Worm (Caenorhabditis elegans) whole organism, late embryonic: Measurements from ENCODE around the gene Y53F4B.20.

Experiments used
- C08G9.2 ChIP-seq: sonication (generic microtip); optimal IDR thresholded peaks from 2 replicates; lab custom pipeline; 2016; ENCODE audit warnings: mild to moderate bottlenecking, missing genetic modification characterization, moderate library complexity, missing compliant biosample characterization
- F13H6.1 ChIP-seq: sonication (generic microtip); optimal IDR thresholded peaks from 2 replicates; lab custom pipeline; 2016; ENCODE audit warnings: missing genetic modification characterization, missing compliant biosample characterization
- T23F11.4 ChIP-seq: fragments of 200-800 bp; sonication (Bioruptor generic); optimal IDR thresholded peaks from 2 replicates; lab custom pipeline; 2018; ENCODE audit warnings: mild to moderate bottlenecking, missing genetic modification characterization, missing compliant biosample characterization
- ceh-14 ChIP-seq: sonication (generic microtip); optimal IDR thresholded peaks from 2 replicates; lab custom pipeline; 2016; ENCODE audit warnings: missing genotype, missing genetic modification characterization, missing compliant biosample characterization
- ceh-18 ChIP-seq: sonication (generic microtip); optimal IDR thresholded peaks from 2 replicates; lab custom pipeline; 2016; ENCODE audit warnings: missing genetic modification characterization, missing compliant biosample characterization
- ceh-2 ChIP-seq: sonication (generic microtip); optimal IDR thresholded peaks from 2 replicates; lab custom pipeline; 2016; ENCODE audit warnings: missing genotype, missing genetic modification characterization, missing compliant biosample characterization
- ceh-22 ChIP-seq: sonication (generic microtip); optimal IDR thresholded peaks from 2 replicates; lab custom pipeline; 2017; ENCODE audit warnings: missing biosample characterization, missing genetic modification characterization
- ceh-31 ChIP-seq: sonication (generic microtip); optimal IDR thresholded peaks from 2 replicates; lab custom pipeline; 2016; ENCODE audit warnings: missing genetic modification characterization, missing compliant biosample characterization
- dmd-4 ChIP-seq: sonication (generic microtip); optimal IDR thresholded peaks from 2 replicates; lab custom pipeline; 2016; ENCODE audit warnings: borderline replicate concordance, missing genetic modification characterization, missing compliant biosample characterization
- eyg-1 ChIP-seq: sonication (generic microtip); optimal IDR thresholded peaks from 2 replicates; lab custom pipeline; 2016; ENCODE audit warnings: missing genotype, missing genetic modification characterization, missing compliant biosample characterization
- fax-1 ChIP-seq: sonication (generic microtip); optimal IDR thresholded peaks from 2 replicates; lab custom pipeline; 2016; ENCODE audit warnings: missing genotype, missing genetic modification characterization, missing compliant biosample characterization
- fkh-10 ChIP-seq: fragments of 150-350 bp; optimal IDR thresholded peaks from 2 replicates; lab custom pipeline; 2014; ENCODE audit warnings: missing biosample characterization, missing genetic modification reagents, missing genetic modification characterization
- fkh-6 ChIP-seq: sonication (generic microtip); optimal IDR thresholded peaks from 2 replicates; lab custom pipeline; 2016; ENCODE audit warnings: missing genetic modification characterization, missing compliant biosample characterization
- gmeb-2 ChIP-seq: sonication (generic microtip); optimal IDR thresholded peaks from 2 replicates; lab custom pipeline; 2016; ENCODE audit warnings: missing genetic modification characterization, inconsistent platforms, missing compliant biosample characterization
- hlh-13 ChIP-seq: fragments of 200-800 bp; sonication (Bioruptor generic); optimal IDR thresholded peaks from 2 replicates; lab custom pipeline; 2018; ENCODE audit warnings: mild to moderate bottlenecking, missing genetic modification characterization, missing compliant biosample characterization
- hlh-6 ChIP-seq: sonication (generic microtip); optimal IDR thresholded peaks from 2 replicates; lab custom pipeline; 2016; ENCODE audit warnings: missing genotype, missing genetic modification characterization, missing compliant biosample characterization
- hlh-8 ChIP-seq: sonication (generic microtip); optimal IDR thresholded peaks from 2 replicates; lab custom pipeline; 2016; ENCODE audit warnings: missing genotype, missing genetic modification characterization, missing compliant biosample characterization
- lim-6 ChIP-seq: sonication (generic microtip); optimal IDR thresholded peaks from 2 replicates; lab custom pipeline; 2016; ENCODE audit warnings: missing genetic modification characterization, missing compliant biosample characterization
- lin-11 ChIP-seq: fragments of 200-800 bp; sonication (Bioruptor generic); optimal IDR thresholded peaks from 2 replicates; lab custom pipeline; 2018; ENCODE audit warnings: mild to moderate bottlenecking, missing genetic modification characterization, missing compliant biosample characterization
- madf-2 ChIP-seq: sonication (generic microtip); optimal IDR thresholded peaks from 2 replicates; lab custom pipeline; 2017; ENCODE audit warnings: missing genetic modification characterization, missing compliant biosample characterization
- mec-3 ChIP-seq: sonication (generic microtip); optimal IDR thresholded peaks from 2 replicates; lab custom pipeline; 2016; ENCODE audit warnings: borderline replicate concordance, missing genetic modification characterization, missing compliant biosample characterization
- nfya-1 ChIP-seq: sonication (generic microtip); optimal IDR thresholded peaks from 2 replicates; lab custom pipeline; 2017; ENCODE audit warnings: missing genetic modification characterization, mild to moderate bottlenecking, missing compliant biosample characterization, antibody characterized with exemption, moderate library complexity
- nhr-11 ChIP-seq: fragments of 150-350 bp; optimal IDR thresholded peaks from 2 replicates; lab custom pipeline; 2014; ENCODE audit warnings: missing biosample characterization, missing genetic modification characterization
- nhr-232 ChIP-seq: sonication (generic microtip); optimal IDR thresholded peaks from 2 replicates; lab custom pipeline; 2016; ENCODE audit warnings: missing genetic modification characterization, missing compliant biosample characterization
- pat-9 ChIP-seq: fragments of 200-800 bp; sonication (Bioruptor generic); optimal IDR thresholded peaks from 2 replicates; lab custom pipeline; 2018; ENCODE audit warnings: mild to moderate bottlenecking, missing genetic modification characterization, moderate library complexity, missing compliant biosample characterization
- pqm-1 ChIP-seq: sonication (generic microtip); optimal IDR thresholded peaks from 2 replicates; lab custom pipeline; 2016; ENCODE audit warnings: missing genetic modification characterization, missing compliant biosample characterization
- sdc-2 ChIP-seq: sonication (generic microtip); optimal IDR thresholded peaks from 2 replicates; lab custom pipeline; 2016; ENCODE audit warnings: missing genotype, missing genetic modification characterization, missing compliant biosample characterization
- sox-2 ChIP-seq: fragments of 200-800 bp; sonication (Bioruptor generic); IDR thresholded peaks from 2 replicates; pipeline ENCODE4 v1.3.6; 2022; ENCODE audit warnings: missing genetic modification reagents, missing genetic modification characterization, missing compliant biosample characterization
- sox-4 ChIP-seq: sonication (generic microtip); optimal IDR thresholded peaks from 2 replicates; lab custom pipeline; 2017; ENCODE audit warnings: mild to moderate bottlenecking, missing genetic modification characterization, inconsistent platforms, missing compliant biosample characterization
- ttx-3 ChIP-seq: sonication (generic microtip); optimal IDR thresholded peaks from 2 replicates; lab custom pipeline; 2016; ENCODE audit warnings: missing genetic modification reagents, missing genetic modification characterization, missing compliant biosample characterization
- unc-86 ChIP-seq: sonication (generic microtip); optimal IDR thresholded peaks from 2 replicates; lab custom pipeline; 2016; ENCODE audit warnings: missing genetic modification characterization, missing compliant biosample characterization
- zip-5 ChIP-seq: sonication (generic microtip); optimal IDR thresholded peaks from 2 replicates; lab custom pipeline; 2016; ENCODE audit warnings: missing genetic modification characterization, missing compliant biosample characterization
- ztf-16 ChIP-seq: sonication (generic microtip); optimal IDR thresholded peaks from 2 replicates; lab custom pipeline; 2017; ENCODE audit warnings: missing genetic modification characterization, missing compliant biosample characterization

The Y53F4B.20 gene

ce11 chrII:15058282-15058681, 26.0 kb upstream of the Y53F4B.20 start, which contains the start of gene Y53F4B.17:
Y53F4B.17 (plus strand) TSS chrII:15058656.
- TF ChIP-seq sdc-2: peak; percentile 33
- peak; percentile 9 for TF ChIP-seq mec-3
- no peak for TF ChIP-seq sox-2
- no peak for TF ChIP-seq T23F11.4 (GFP tag; lab: Kevin White, UChicago)
- TF ChIP-seq lin-11 (tag; lab: Kevin White, UChicago): no peak
- no peak for TF ChIP-seq ztf-16 (tag; lab: Kevin White, UChicago)
- no peak for TF ChIP-seq ceh-18 (tag; lab: Kevin White, UChicago)
- no peak for TF ChIP-seq gmeb-2 (tag; lab: Kevin White, UChicago)
- no peak for TF ChIP-seq hlh-13 (GFP tag; lab: Kevin White, UChicago)
- peak; percentile 20 for TF ChIP-seq C08G9.2 (tag; lab: Kevin White, UChicago)
- TF ChIP-seq, all 69 proteins: peak for 3

ce11 chrII:15071571-15071970, 12.7 kb upstream of the Y53F4B.20 start, which contains the start of gene Y53F4B.18:
Y53F4B.18 (minus strand) TSS chrII:15071671.
- TF ChIP-seq T23F11.4 (GFP tag; lab: Kevin White, UChicago) (no peak), ceh-22 (no peak), ceh-14 (no peak), F13H6.1 (tag; lab: Kevin White, UChicago) (no peak), fax-1 (tag; lab: Kevin White, UChicago) (no peak), hlh-8 (tag; lab: Kevin White, UChicago) (no peak), ceh-18 (tag; lab: Kevin White, UChicago) (no peak), ttx-3 (tag; lab: Kevin White, UChicago) (no peak), fkh-10 (GFP tag; lab: Kevin White, UChicago) (no peak), nhr-11 (no peak), mec-3 (no peak), unc-86 (tag; lab: Kevin White, UChicago) (no peak), hlh-13 (GFP tag; lab: Kevin White, UChicago) (no peak), ceh-2 (tag; lab: Kevin White, UChicago) (no peak), madf-2 (tag; lab: Kevin White, UChicago) (no peak), dmd-4 (tag; lab: Kevin White, UChicago) (no peak)

DNA sequence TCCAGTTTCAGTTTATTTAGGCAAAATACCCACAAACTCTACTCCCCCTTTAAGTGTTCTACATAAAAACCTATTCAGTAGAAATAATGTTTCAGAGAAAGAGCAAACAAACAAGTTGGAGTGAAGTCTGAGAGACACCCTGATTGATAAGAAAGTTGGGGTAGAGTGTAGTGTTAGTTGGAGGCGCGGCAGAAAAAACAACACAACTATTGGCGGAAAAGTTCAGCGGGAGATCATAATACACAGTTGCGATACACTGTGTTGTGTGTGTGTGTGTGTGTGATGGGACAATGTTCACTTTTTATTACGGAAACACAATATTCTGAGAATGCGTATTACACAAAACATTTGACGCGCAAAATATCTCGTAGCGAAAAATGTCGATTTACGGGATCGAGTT, 9.5 kb upstream of the Y53F4B.20 start:
- TF ChIP-seq ceh-31 (tag; lab: Kevin White, UChicago) (no peak), sox-2 (no peak), hlh-6 (tag; lab: Kevin White, UChicago) (no peak), T23F11.4 (GFP tag; lab: Kevin White, UChicago) (no peak), gmeb-2 (tag; lab: Kevin White, UChicago) (no peak), unc-86 (tag; lab: Kevin White, UChicago) (no peak), ceh-18 (tag; lab: Kevin White, UChicago) (no peak), zip-5 (no peak), hlh-8 (tag; lab: Kevin White, UChicago) (no peak), pqm-1 (no peak), lim-6 (no peak), pat-9 (tag; lab: Kevin White, UChicago) (no peak), eyg-1 (tag; lab: Kevin White, UChicago) (no peak), fkh-6 (tag; lab: Kevin White, UChicago) (no peak), sox-4 (tag; lab: Kevin White, UChicago) (no peak), fax-1 (tag; lab: Kevin White, UChicago) (no peak), nhr-232 (tag; lab: Kevin White, UChicago) (no peak), nfya-1 (tag; lab: Kevin White, UChicago) (no peak)

DNA sequence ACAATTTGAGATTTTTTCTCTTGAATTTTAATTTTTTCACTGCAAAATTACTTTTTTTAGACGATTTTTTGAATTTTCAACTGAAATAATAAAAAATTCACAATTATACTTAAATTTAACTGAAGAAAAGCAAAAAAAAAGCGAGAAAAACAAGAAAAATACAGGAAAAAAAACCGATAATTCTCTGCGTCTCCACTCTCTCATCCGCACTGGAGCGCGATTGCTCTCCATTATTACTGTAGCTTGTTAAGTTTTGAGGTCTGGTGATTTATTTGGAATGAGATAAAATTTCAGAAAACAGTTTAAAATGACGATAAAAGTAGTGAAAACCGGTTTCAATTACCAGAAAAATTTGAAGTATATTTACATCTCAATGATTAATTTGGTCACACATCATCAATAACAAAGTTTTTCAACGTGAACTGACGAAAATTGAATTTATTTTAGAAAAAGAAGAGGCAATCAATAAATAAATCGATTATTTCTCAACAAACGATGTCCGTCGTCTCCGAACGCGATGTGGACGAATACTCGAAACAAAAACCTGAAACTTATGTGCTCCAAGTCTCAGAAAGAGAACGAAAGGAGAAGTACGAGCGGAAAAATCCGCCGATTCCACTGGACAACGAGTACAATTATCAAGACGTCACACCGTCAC, 7.4 kb upstream of the Y53F4B.20 start, which contains the start of gene Y53F4B.19:
TSS of gene Y53F4B.19 (plus strand) at position 157 of the 658 bp plus-strand sequence.
- no peak for TF ChIP-seq fkh-6 (tag; lab: Kevin White, UChicago)
